Worm (Caenorhabditis elegans): ENCODE measurements around the gene rga-9.

ce11 chrII:15268195-15268594, at the start of gene rga-9:
- TF ChIP-seq hmbx-1 (tag; optimal IDR thresholded peaks at IDR 0.05): no peak
- TF ChIP-seq tbx-11 (GFP tag; IDR thresholded peaks at IDR 0.05): no peak
- TF ChIP-seq ets-7 (tag; optimal IDR thresholded peaks at IDR 0.05): no peak
- TF ChIP-seq aly-1 (tag; optimal IDR thresholded peaks at IDR 0.05): no peak
- no peak for TF ChIP-seq hmg-4 (GFP tag; optimal IDR thresholded peaks at IDR 0.05)
- TF ChIP-seq hnd-1 (tag; optimal IDR thresholded peaks at IDR 0.05): no peak
- no peak for TF ChIP-seq ama-1 (optimal IDR thresholded peaks at IDR 0.05)
- no peak for TF ChIP-seq flt-1 (GFP tag; IDR thresholded peaks at IDR 0.05)
- no peak for TF ChIP-seq tra-4 (tag; optimal IDR thresholded peaks at IDR 0.05)
